Worm (Caenorhabditis elegans) whole organism, young adult: ENCODE results near the gene shw-1.
A peak's percentile ranks its signal among the peaks of the same experiment; 100 is the strongest.

ENCODE experiments used
- B0019.2 ChIP-seq: fragments of 200-800 bp; sonication (Bioruptor generic); conservative IDR thresholded peaks from 2 replicates; pipeline ENCODE4 v1.3.6; 2022; ENCODE audit warnings: missing genetic modification reagents, missing genetic modification characterization, missing compliant biosample characterization
- C06A6.2 ChIP-seq: fragments of 200-800 bp; sonication (Bioruptor generic); conservative IDR thresholded peaks from 2 replicates; pipeline ENCODE4 v1.3.6; 2022; ENCODE audit warnings: missing genetic modification characterization, missing compliant biosample characterization
- C17E4.6 ChIP-seq: fragments of 200-800 bp; sonication (Bioruptor generic); IDR thresholded peaks from 2 replicates; pipeline ENCODE4 v1.3.6; 2022; ENCODE audit warnings: missing genetic modification reagents, missing genetic modification characterization, missing compliant biosample characterization
- D2030.7 ChIP-seq: fragments of 200-800 bp; sonication (Bioruptor generic); IDR thresholded peaks from 2 replicates; pipeline ENCODE4 v1.3.6; 2022; ENCODE audit warnings: missing genetic modification reagents, missing genetic modification characterization, missing compliant biosample characterization
- F23B12.7 ChIP-seq: sonication (generic microtip); optimal IDR thresholded peaks from 2 replicates; lab custom pipeline; 2017; ENCODE audit warnings: missing genetic modification characterization, mild to moderate bottlenecking, missing compliant biosample characterization, antibody characterized with exemption, moderate library complexity; ENCODE audit not compliant: insufficient read depth
- F57A8.1 ChIP-seq: fragments of 200-800 bp; sonication (Bioruptor generic); optimal IDR thresholded peaks from 2 replicates; lab custom pipeline; 2018; ENCODE audit warnings: mild to moderate bottlenecking, missing genetic modification characterization, moderate library complexity, missing compliant biosample characterization
- aptf-2 ChIP-seq: fragments of 200-800 bp; sonication (Bioruptor generic); conservative IDR thresholded peaks from 2 replicates; pipeline ENCODE4 v1.3.6; 2022; ENCODE audit warnings: missing genetic modification reagents, missing genetic modification characterization, missing compliant biosample characterization
- bed-2 ChIP-seq: fragments of 200-800 bp; sonication (Bioruptor generic); IDR thresholded peaks from 2 replicates; pipeline ENCODE4 v1.3.6; 2022; ENCODE audit warnings: missing genetic modification reagents, missing genetic modification characterization, missing compliant biosample characterization
- cebp-2 ChIP-seq: fragments of 200-800 bp; sonication (Bioruptor generic); IDR thresholded peaks from 2 replicates; pipeline ENCODE4 v1.3.6; 2022; ENCODE audit warnings: missing genetic modification characterization, missing compliant biosample characterization
- chd-7 ChIP-seq: sonication (generic microtip); optimal IDR thresholded peaks from 2 replicates; lab custom pipeline; 2016; ENCODE audit warnings: mild to moderate bottlenecking, missing genetic modification characterization, moderate library complexity, missing compliant biosample characterization
- dox-1 ChIP-seq: fragments of 200-800 bp; sonication (Bioruptor generic); IDR thresholded peaks from 2 replicates; pipeline ENCODE4 v1.3.6; 2022; ENCODE audit warnings: missing genetic modification reagents, missing genetic modification characterization, missing compliant biosample characterization
- dpff-1 ChIP-seq: sonication (generic microtip); optimal IDR thresholded peaks from 2 replicates; lab custom pipeline; 2017; ENCODE audit warnings: mild to moderate bottlenecking, missing genetic modification characterization, missing compliant biosample characterization
- dpl-1 ChIP-seq: fragments of 150-350 bp; optimal IDR thresholded peaks from 2 replicates; lab custom pipeline; 2014; ENCODE audit warnings: missing biosample characterization, missing genetic modification reagents, missing genetic modification characterization
- egl-18 ChIP-seq: fragments of 200-800 bp; sonication (Bioruptor generic); IDR thresholded peaks from 2 replicates; pipeline ENCODE4 v1.3.6; 2022; ENCODE audit warnings: missing genetic modification reagents, missing genetic modification characterization, missing compliant biosample characterization
- egl-44 ChIP-seq: fragments of 200-800 bp; sonication (Bioruptor generic); IDR thresholded peaks from 2 replicates; pipeline ENCODE4 v1.3.6; 2022; ENCODE audit warnings: missing genetic modification reagents, missing genetic modification characterization, missing compliant biosample characterization
- ets-4 ChIP-seq: fragments of 200-800 bp; sonication (Bioruptor generic); optimal IDR thresholded peaks from 2 replicates; lab custom pipeline; 2018; ENCODE audit warnings: mild to moderate bottlenecking, missing genetic modification characterization, missing compliant biosample characterization
- him-1 ChIP-seq: sonication (generic microtip); optimal IDR thresholded peaks from 2 replicates; lab custom pipeline; 2016; ENCODE audit warnings: missing genotype, missing genetic modification reagents, missing genetic modification characterization, missing compliant biosample characterization
- hlh-12 ChIP-seq: sonication (generic microtip); optimal IDR thresholded peaks from 2 replicates; lab custom pipeline; 2016; ENCODE audit warnings: missing genetic modification characterization, missing compliant biosample characterization
- hlh-26 ChIP-seq: fragments of 200-800 bp; sonication (Bioruptor generic); conservative IDR thresholded peaks from 2 replicates; pipeline ENCODE4 v1.3.6; 2022; ENCODE audit warnings: missing genetic modification reagents, missing genetic modification characterization, missing compliant biosample characterization
- hmg-1.2 ChIP-seq: fragments of 200-800 bp; sonication (Bioruptor generic); IDR thresholded peaks from 2 replicates; pipeline ENCODE4 v1.3.6; 2022; ENCODE audit warnings: missing genetic modification reagents, missing genetic modification characterization, missing compliant biosample characterization
- hrde-1 ChIP-seq: sonication (generic microtip); optimal IDR thresholded peaks from 2 replicates; lab custom pipeline; 2016; ENCODE audit warnings: missing genetic modification characterization, mild to moderate bottlenecking, missing compliant biosample characterization, moderate library complexity, missing genotype, missing genetic modification reagents, borderline replicate concordance
- hsf-1 ChIP-seq: fragments of 200-800 bp; sonication (Bioruptor generic); IDR thresholded peaks from 2 replicates; pipeline ENCODE4 v1.3.6; 2022; ENCODE audit warnings: missing genetic modification reagents, missing genetic modification characterization, missing compliant biosample characterization
- lin-26 ChIP-seq: fragments of 200-800 bp; sonication (Bioruptor generic); IDR thresholded peaks from 2 replicates; pipeline ENCODE4 v1.3.6; 2022; ENCODE audit warnings: missing genetic modification reagents, missing genetic modification characterization, missing compliant biosample characterization
- lin-54 ChIP-seq: fragments of 200-800 bp; sonication (Bioruptor generic); optimal IDR thresholded peaks from 2 replicates; lab custom pipeline; 2018; ENCODE audit warnings: mild to moderate bottlenecking, missing genetic modification characterization, missing compliant biosample characterization
- lir-1 ChIP-seq: fragments of 200-800 bp; sonication (Bioruptor generic); conservative IDR thresholded peaks from 2 replicates; pipeline ENCODE4 v1.3.6; 2022; ENCODE audit warnings: missing genetic modification reagents, missing genetic modification characterization, missing compliant biosample characterization
- madf-3 ChIP-seq: fragments of 200-800 bp; sonication (Bioruptor generic); IDR thresholded peaks from 2 replicates; pipeline ENCODE4 v1.3.6; 2022; ENCODE audit warnings: missing genetic modification reagents, missing genetic modification characterization, missing compliant biosample characterization
- madf-6 ChIP-seq: fragments of 200-800 bp; sonication (Bioruptor generic); IDR thresholded peaks from 2 replicates; pipeline ENCODE4 v1.3.6; 2022; ENCODE audit warnings: missing genetic modification reagents, missing genetic modification characterization, missing compliant biosample characterization
- madf-8 ChIP-seq: fragments of 200-800 bp; sonication (Bioruptor generic); conservative IDR thresholded peaks from 2 replicates; pipeline ENCODE4 v1.3.6; 2022; ENCODE audit warnings: missing genetic modification reagents, missing genetic modification characterization, missing compliant biosample characterization
- rcor-1 ChIP-seq: fragments of 200-800 bp; sonication (Bioruptor generic); IDR thresholded peaks from 2 replicates; pipeline ENCODE4 v1.3.6; 2022; ENCODE audit warnings: missing genetic modification reagents, missing genetic modification characterization, missing compliant biosample characterization
- rec-8 ChIP-seq, 2 experiments: sonication (generic microtip); optimal IDR thresholded peaks; 2 replicates each; lab custom pipeline; 2016; ENCODE audit warnings: mild to moderate bottlenecking in 2 of 2, missing genetic modification characterization in 2 of 2, missing genetic modification reagents in 2 of 2, missing genotype in 2 of 2, missing biosample characterization in 1 of 2, missing compliant biosample characterization in 1 of 2, moderate library complexity in 1 of 2
- sdz-38 ChIP-seq: sonication (generic microtip); optimal IDR thresholded peaks from 2 replicates; lab custom pipeline; 2016; ENCODE audit warnings: missing genotype, missing genetic modification characterization, missing compliant biosample characterization
- snpc-1.3 ChIP-seq: sonication (generic microtip); optimal IDR thresholded peaks from 2 replicates; lab custom pipeline; 2017; ENCODE audit warnings: missing genetic modification characterization, mild to moderate bottlenecking, missing compliant biosample characterization, antibody characterized with exemption, moderate library complexity, missing genotype, missing genetic modification reagents; ENCODE audit not compliant: insufficient read depth
- snpc-3.4 ChIP-seq: sonication (generic microtip); optimal IDR thresholded peaks from 2 replicates; lab custom pipeline; 2017; ENCODE audit warnings: missing genetic modification characterization, mild to moderate bottlenecking, missing compliant biosample characterization, antibody characterized with exemption, moderate library complexity, missing genotype, missing genetic modification reagents
- sptf-2 ChIP-seq: fragments of 200-800 bp; sonication (Bioruptor generic); optimal IDR thresholded peaks from 2 replicates; lab custom pipeline; 2018; ENCODE audit warnings: mild to moderate bottlenecking, missing genetic modification characterization, missing compliant biosample characterization
- tbp1 ChIP-seq: fragments of 200-800 bp; sonication (Bioruptor generic); optimal IDR thresholded peaks from 2 replicates; lab custom pipeline; 2018; ENCODE audit warnings: mild to moderate bottlenecking, missing genetic modification characterization, missing compliant biosample characterization
- ztf-3 ChIP-seq: fragments of 200-800 bp; sonication (Bioruptor generic); optimal IDR thresholded peaks from 2 replicates; lab custom pipeline; 2018; ENCODE audit warnings: mild to moderate bottlenecking, missing genetic modification characterization, missing compliant biosample characterization

shw-1 gene

ce11 chrII:8325002-8325539, 3.8 kb upstream of the shw-1 start, which contains the start of the genes ran-3 and C26D10.3 (continued):
- peak; percentile 47 for TF ChIP-seq madf-6 (GFP tag; lab: Robert Waterston, UW)
- peak; percentile 23; the same call in 1 of the 2 replicates for TF ChIP-seq hmg-1.2 (GFP tag; lab: Robert Waterston, UW)
- TF ChIP-seq F23B12.7 (tag; lab: Kevin White, UChicago) = peak; percentile 24
- 0 out of 2 replicates have a peak, but pooled peaks have one; percentile 25 for TF ChIP-seq dox-1 (GFP tag; lab: Robert Waterston, UW)
- peak; percentile 61 for TF ChIP-seq lin-54 (GFP tag; lab: Kevin White, UChicago)
- TF ChIP-seq madf-3 (GFP tag; lab: Robert Waterston, UW) = 0 out of 2 replicates have a peak, but pooled peaks have one; percentile 10
- TF ChIP-seq egl-18 = no peak
- peak; percentile 14 for TF ChIP-seq snpc-1.3 (tag; lab: Kevin White, UChicago)
- no peak for TF ChIP-seq rec-8 (tag; optimal IDR thresholded peaks at IDR 0.05; lab: Kevin White, UChicago)

- TF ChIP-seq hrde-1 (tag; lab: Kevin White, UChicago) (no peak), sptf-2 (GFP tag; lab: Kevin White, UChicago) (no peak), sdz-38 (no peak), snpc-3.4 (no peak), C06A6.2 (no peak), D2030.7 (GFP tag; lab: Robert Waterston, UW) (no peak), hsf-1 (GFP tag; lab: Robert Waterston, UW) (no peak), tbp1 (GFP tag; lab: Kevin White, UChicago) (no peak), lin-26 (no peak), dpl-1 (no peak), egl-44 (GFP tag; lab: Robert Waterston, UW) (no peak), hlh-26 (GFP tag; lab: Robert Waterston, UW) (no peak), dpff-1 (no peak), rcor-1 (no peak), madf-8 (GFP tag; lab: Robert Waterston, UW) (no peak), C17E4.6 (GFP tag; lab: Robert Waterston, UW) (no peak)
- TF ChIP-seq, all 124 proteins: peak for 0
These were observed 4.6 kb downstream of the shw-1 start for ce11 chrII:8316701-8317100.

ce11 chrII:8314768-8315167, 6.5 kb downstream of the shw-1 start:
- TF ChIP-seq ets-4 (GFP tag; lab: Kevin White, UChicago) (no peak), lir-1 (no peak), hsf-1 (GFP tag; lab: Robert Waterston, UW) (no peak), rcor-1 (no peak), cebp-2 (GFP tag; lab: Robert Waterston, UW) (no peak), him-1 (tag; lab: Kevin White, UChicago) (no peak), chd-7 (tag; lab: Kevin White, UChicago) (no peak), B0019.2 (GFP tag; lab: Robert Waterston, UW) (no peak), hlh-12 (tag; lab: Kevin White, UChicago) (no peak), ztf-3 (GFP tag; lab: Kevin White, UChicago) (no peak), aptf-2 (GFP tag; lab: Robert Waterston, UW) (no peak), F57A8.1 (no peak), madf-3 (GFP tag; lab: Robert Waterston, UW) (no peak), bed-2 (GFP tag; lab: Robert Waterston, UW) (no peak)
